Worm (Caenorhabditis elegans) whole organism, early embryonic: ENCODE data around the gene ciao-2B.

ENCODE experiments used
- B0310.2 ChIP-seq: sonication (generic microtip); optimal IDR thresholded peaks from 2 replicates; lab custom pipeline; 2016; ENCODE audit warnings: mild to moderate bottlenecking, missing genetic modification characterization, missing compliant biosample characterization
- F13C5.2 ChIP-seq: sonication (generic microtip); optimal IDR thresholded peaks from 2 replicates; lab custom pipeline; 2017; ENCODE audit warnings: mild to moderate bottlenecking, missing genetic modification characterization, inconsistent platforms, missing compliant biosample characterization
- aly-1 ChIP-seq: sonication (generic microtip); optimal IDR thresholded peaks from 2 replicates; lab custom pipeline; 2016; ENCODE audit warnings: missing genetic modification characterization, missing compliant biosample characterization
- ama-1 ChIP-seq: fragments of 150-350 bp; optimal IDR thresholded peaks from 2 replicates; lab custom pipeline; 2014
- ceh-13 ChIP-seq: fragments of 200-800 bp; sonication (Bioruptor generic); optimal IDR thresholded peaks from 2 replicates; lab custom pipeline; 2018; ENCODE audit warnings: mild to moderate bottlenecking, missing genetic modification characterization, missing compliant biosample characterization
- ceh-36 ChIP-seq: sonication (generic microtip); optimal IDR thresholded peaks from 2 replicates; lab custom pipeline; 2016; ENCODE audit warnings: missing genetic modification characterization, inconsistent platforms, missing compliant biosample characterization
- ets-7 ChIP-seq: sonication (generic microtip); optimal IDR thresholded peaks from 2 replicates; lab custom pipeline; 2016; ENCODE audit warnings: missing genotype, missing genetic modification characterization, missing compliant biosample characterization
- flt-1 ChIP-seq: fragments of 200-800 bp; sonication (Bioruptor generic); IDR thresholded peaks from 2 replicates; pipeline ENCODE4 v1.3.6; 2022; ENCODE audit warnings: missing genetic modification characterization, missing compliant biosample characterization
- hmbx-1 ChIP-seq: sonication (generic microtip); optimal IDR thresholded peaks from 2 replicates; lab custom pipeline; 2016; ENCODE audit warnings: mild to moderate bottlenecking, missing genetic modification characterization, missing compliant biosample characterization
- hmg-4 ChIP-seq: fragments of 200-800 bp; sonication (Bioruptor generic); optimal IDR thresholded peaks from 2 replicates; lab custom pipeline; 2018; ENCODE audit warnings: mild to moderate bottlenecking, missing genetic modification characterization, missing compliant biosample characterization
- hnd-1 ChIP-seq: sonication (generic microtip); optimal IDR thresholded peaks from 2 replicates; lab custom pipeline; 2016; ENCODE audit warnings: missing genetic modification characterization, missing compliant biosample characterization
- pes-1 ChIP-seq: fragments of 200-800 bp; sonication (Bioruptor generic); IDR thresholded peaks from 2 replicates; pipeline ENCODE4 v1.3.6; 2022; ENCODE audit warnings: missing genetic modification reagents, missing genetic modification characterization, missing compliant biosample characterization
- scrt-1 ChIP-seq: fragments of 200-800 bp; sonication (Bioruptor generic); IDR thresholded peaks from 2 replicates; pipeline ENCODE4 v1.3.6; 2022; ENCODE audit warnings: missing genetic modification characterization, missing compliant biosample characterization
- sea-1 ChIP-seq: fragments of 200-800 bp; sonication (Bioruptor generic); conservative IDR thresholded peaks from 2 replicates; pipeline ENCODE4 v1.3.6; 2022; ENCODE audit warnings: missing genetic modification characterization, missing compliant biosample characterization
- tbx-11 ChIP-seq: fragments of 200-800 bp; sonication (Bioruptor generic); IDR thresholded peaks from 2 replicates; pipeline ENCODE4 v1.3.6; 2022; ENCODE audit warnings: missing genetic modification characterization, missing compliant biosample characterization
- tbx-37 ChIP-seq: fragments of 200-800 bp; sonication (Bioruptor generic); conservative IDR thresholded peaks from 2 replicates; pipeline ENCODE4 v1.3.6; 2022; ENCODE audit warnings: missing genetic modification reagents, missing genetic modification characterization, missing compliant biosample characterization
- tra-4 ChIP-seq: sonication (generic microtip); optimal IDR thresholded peaks from 2 replicates; lab custom pipeline; 2017; ENCODE audit warnings: missing genetic modification characterization, missing compliant biosample characterization

ciao-2B gene

ce11 chrIII:13462965-13463783 is 23.8 kb upstream of the ciao-2B start, which contains the start of gene ant-1.1:
Gene ant-1.1 (plus strand): TSS chrIII:13463163.
- TF ChIP-seq tbx-11 (GFP tag; lab: Robert Waterston, UW) (no peak), tra-4 (tag; lab: Kevin White, UChicago) (peak; percentile 24), ama-1 (lab: Kevin White, UChicago) (no peak), ets-7 (tag; lab: Kevin White, UChicago) (no peak), B0310.2 (tag; lab: Kevin White, UChicago) (no peak), hmg-4 (GFP tag; lab: Kevin White, UChicago) (peak; percentile 62), sea-1 (0 out of 2 replicates have a peak, but pooled peaks have one; percentile 44), flt-1 (GFP tag; lab: Robert Waterston, UW) (no peak), aly-1 (no peak), pes-1 (peak; percentile 52; the same call in 1 of the 2 replicates), F13C5.2 (tag; lab: Kevin White, UChicago) (peak; percentile 80), ceh-36 (tag; lab: Kevin White, UChicago) (peak; percentile 20), tbx-37 (peak; percentile 59), ceh-13 (GFP tag; lab: Kevin White, UChicago) (no peak), scrt-1 (0 out of 2 replicates have a peak, but pooled peaks have one; percentile 20)

- TF ChIP-seq tbx-11 (GFP tag; lab: Robert Waterston, UW) = no peak
- no peak for TF ChIP-seq tra-4 (tag; lab: Kevin White, UChicago)
- TF ChIP-seq tbx-37 = no peak
- TF ChIP-seq F13C5.2 (tag; lab: Kevin White, UChicago) = no peak
- TF ChIP-seq ceh-13 (GFP tag; lab: Kevin White, UChicago) = no peak
- no peak for TF ChIP-seq ets-7 (tag; lab: Kevin White, UChicago)
- no peak for TF ChIP-seq hnd-1 (tag; lab: Kevin White, UChicago)
- TF ChIP-seq ama-1 (lab: Kevin White, UChicago) = no peak
- no peak for TF ChIP-seq aly-1
- no peak for TF ChIP-seq hmbx-1
- TF ChIP-seq hmg-4 (GFP tag; lab: Kevin White, UChicago) = no peak
- TF ChIP-seq pes-1 = no peak
- TF ChIP-seq scrt-1 = no peak
- TF ChIP-seq flt-1 (GFP tag; lab: Robert Waterston, UW) = no peak
- TF ChIP-seq B0310.2 (tag; lab: Kevin White, UChicago) = no peak
- no peak for TF ChIP-seq sea-1
- no peak for TF ChIP-seq ceh-36 (tag; lab: Kevin White, UChicago)
Measured at ce11 chrIII:13462138-13462634, 22.8 kb upstream of the ciao-2B start, which contains the start of the genes abcf-2 and T27E9.2. Gene abcf-2 (minus strand): TSS chrIII:13462238. Gene T27E9.2 (minus strand): TSS chrIII:13462584.

DNA sequence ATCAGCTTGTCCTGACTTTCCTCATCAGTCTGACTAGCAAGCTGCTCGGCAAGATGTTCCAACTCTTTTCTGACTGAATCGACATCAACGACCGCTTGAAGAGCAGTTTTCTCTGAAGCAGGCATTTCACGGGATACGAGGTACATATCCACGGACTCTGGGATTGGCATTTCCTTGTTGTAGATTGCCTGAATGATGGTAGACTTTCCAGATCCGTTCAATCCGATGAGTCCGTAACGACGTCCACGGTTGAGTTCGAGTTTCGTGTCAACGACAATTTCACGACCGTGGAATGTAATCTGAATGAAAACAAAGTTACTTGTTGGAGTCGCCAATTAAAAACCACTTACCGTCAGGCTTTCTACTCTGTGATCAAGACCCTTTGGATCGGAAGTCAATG is 22.2 kb upstream of the ciao-2B start:
- TF ChIP-seq hmbx-1 (no peak), ama-1 (lab: Kevin White, UChicago) (no peak), B0310.2 (tag; lab: Kevin White, UChicago) (no peak), sea-1 (no peak), ceh-13 (GFP tag; lab: Kevin White, UChicago) (no peak), ets-7 (tag; lab: Kevin White, UChicago) (no peak), hmg-4 (GFP tag; lab: Kevin White, UChicago) (no peak), ceh-36 (tag; lab: Kevin White, UChicago) (no peak), scrt-1 (no peak), tbx-11 (GFP tag; lab: Robert Waterston, UW) (no peak), tbx-37 (no peak), hnd-1 (tag; lab: Kevin White, UChicago) (no peak)

DNA sequence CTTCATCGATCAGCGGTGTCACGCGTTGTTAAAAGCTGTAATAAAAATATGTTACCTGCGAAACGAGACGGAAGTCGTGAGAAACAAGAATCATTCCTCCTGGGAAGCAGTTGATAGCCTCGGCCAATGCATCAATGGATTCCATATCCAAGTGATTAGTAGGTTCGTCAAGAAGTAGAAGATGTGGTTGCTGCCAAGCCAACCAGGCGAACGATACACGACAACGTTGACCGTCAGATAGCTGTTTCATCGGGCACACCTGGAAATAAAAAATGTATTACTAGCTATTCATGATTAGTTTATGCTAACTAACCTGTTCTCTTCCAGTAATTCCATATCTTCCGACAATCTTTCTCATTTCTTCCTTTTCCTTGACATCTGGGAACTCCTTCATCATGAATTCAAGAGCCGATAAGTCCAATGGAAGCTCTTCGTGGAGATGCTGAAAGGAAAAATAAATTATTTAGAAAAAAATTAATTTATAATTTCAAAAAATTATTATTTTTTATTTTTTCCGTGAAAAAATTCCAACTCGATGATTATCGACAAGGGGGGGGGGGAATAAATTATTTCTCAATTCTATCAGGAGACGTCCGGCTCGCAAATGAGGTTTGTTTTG is 19.7 kb upstream of the ciao-2B start, which contains the start of gene tag-164:
TSS of gene tag-164 (plus strand) at position 569 of the 619 bp plus-strand sequence.
- no peak for TF ChIP-seq flt-1 (GFP tag; lab: Robert Waterston, UW)
- TF ChIP-seq B0310.2 (tag; lab: Kevin White, UChicago) = no peak
- TF ChIP-seq aly-1 = no peak
- TF ChIP-seq tbx-37 = no peak
- no peak for TF ChIP-seq ets-7 (tag; lab: Kevin White, UChicago)
- no peak for TF ChIP-seq sea-1
- no peak for TF ChIP-seq ama-1 (lab: Kevin White, UChicago)
- no peak for TF ChIP-seq ceh-13 (GFP tag; lab: Kevin White, UChicago)
- no peak for TF ChIP-seq ceh-36 (tag; lab: Kevin White, UChicago)
- TF ChIP-seq tbx-11 (GFP tag; lab: Robert Waterston, UW) = no peak

ce11 chrIII:13457305-13457704 is 18.0 kb upstream of the ciao-2B start:
- TF ChIP-seq ceh-36 (tag; lab: Kevin White, UChicago) (no peak), flt-1 (GFP tag; lab: Robert Waterston, UW) (no peak), tbx-37 (no peak), ets-7 (tag; lab: Kevin White, UChicago) (no peak), tbx-11 (GFP tag; lab: Robert Waterston, UW) (no peak), tra-4 (tag; lab: Kevin White, UChicago) (no peak), hmbx-1 (no peak), ama-1 (lab: Kevin White, UChicago) (no peak), scrt-1 (no peak), B0310.2 (tag; lab: Kevin White, UChicago) (no peak), hmg-4 (GFP tag; lab: Kevin White, UChicago) (no peak), pes-1 (no peak), F13C5.2 (tag; lab: Kevin White, UChicago) (no peak), sea-1 (no peak), hnd-1 (tag; lab: Kevin White, UChicago) (no peak), aly-1 (no peak), ceh-13 (GFP tag; lab: Kevin White, UChicago) (no peak)

DNA sequence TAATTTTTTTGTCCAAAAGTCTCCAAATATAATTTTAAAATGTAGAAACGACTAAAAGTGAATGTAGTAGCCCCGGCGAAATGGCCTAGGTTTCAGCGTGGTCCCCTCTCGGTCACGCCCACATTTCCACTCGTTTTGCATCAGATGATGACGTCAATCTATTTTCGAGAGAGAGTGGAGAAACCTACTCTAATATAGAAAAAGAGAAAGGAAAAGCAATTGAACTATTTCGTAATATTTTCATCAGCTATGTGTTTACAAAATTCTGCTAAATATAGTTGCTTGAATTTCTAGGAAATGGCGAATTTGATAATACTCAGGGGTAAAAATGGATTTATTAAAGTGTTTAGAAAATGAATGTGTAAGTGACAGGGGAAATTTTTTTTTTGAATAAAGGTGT is 16.5 kb upstream of the ciao-2B start:
- no peak for TF ChIP-seq pes-1
- no peak for TF ChIP-seq hmbx-1
- TF ChIP-seq F13C5.2 (tag; lab: Kevin White, UChicago) = no peak
- no peak for TF ChIP-seq ama-1 (lab: Kevin White, UChicago)
- TF ChIP-seq tbx-11 (GFP tag; lab: Robert Waterston, UW) = no peak
- no peak for TF ChIP-seq ceh-36 (tag; lab: Kevin White, UChicago)
- no peak for TF ChIP-seq tra-4 (tag; lab: Kevin White, UChicago)
- no peak for TF ChIP-seq aly-1
- TF ChIP-seq hmg-4 (GFP tag; lab: Kevin White, UChicago) = no peak
- TF ChIP-seq scrt-1 = no peak
- no peak for TF ChIP-seq tbx-37
- TF ChIP-seq ets-7 (tag; lab: Kevin White, UChicago) = no peak
- TF ChIP-seq sea-1 = no peak
- TF ChIP-seq flt-1 (GFP tag; lab: Robert Waterston, UW) = no peak
- TF ChIP-seq ceh-13 (GFP tag; lab: Kevin White, UChicago) = no peak
- no peak for TF ChIP-seq hnd-1 (tag; lab: Kevin White, UChicago)
- no peak for TF ChIP-seq B0310.2 (tag; lab: Kevin White, UChicago)
